Fruit fly (Drosophila melanogaster): ENCODE results near the gene Nulp1.

DNA sequence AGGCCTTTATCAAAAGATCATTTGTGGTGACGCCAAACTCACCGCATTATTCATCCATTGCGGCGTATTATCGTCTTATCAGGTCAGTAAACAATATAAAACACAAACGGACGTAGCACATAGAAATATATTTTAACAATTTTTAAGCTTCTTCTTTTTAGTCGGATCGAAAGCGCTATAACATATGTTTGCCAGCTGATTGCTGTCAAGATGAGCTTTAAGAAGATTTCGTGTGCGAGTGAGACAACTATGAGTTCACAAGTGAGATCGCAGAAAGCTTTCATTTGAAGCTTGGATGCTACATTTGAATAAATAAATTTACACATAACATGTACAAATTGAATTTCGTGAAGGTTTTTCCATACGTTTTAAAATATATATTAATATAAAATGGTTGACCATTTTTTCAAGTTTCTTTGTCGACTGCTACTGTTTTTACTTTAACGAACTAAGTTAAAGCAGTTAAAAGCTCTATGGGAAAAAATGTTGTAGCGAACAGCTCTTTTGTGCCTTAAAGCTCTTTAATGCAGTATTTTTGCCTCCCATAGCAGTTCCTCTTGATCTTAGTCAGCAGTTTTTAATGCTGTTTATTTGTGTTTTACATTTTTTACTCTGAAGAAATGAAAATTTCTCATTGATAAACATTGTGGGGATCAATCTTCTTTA, 48.7 kb downstream of the Nulp1 start, which contains the start of gene CG42445:
- no peak for TF ChIP-seq Sox14 (GFP tag; optimal IDR thresholded peaks at IDR 0.05)
- no peak for TF ChIP-seq CG7368 (GFP tag; optimal IDR thresholded peaks at IDR 0.05)
- TF ChIP-seq CG34406 (GFP tag; optimal IDR thresholded peaks at IDR 0.05): no peak
- TF ChIP-seq Sox102F (GFP tag; optimal IDR thresholded peaks at IDR 0.05): no peak
- TF ChIP-seq esn (GFP tag; optimal IDR thresholded peaks at IDR 0.05): no peak
- TF ChIP-seq CG6163 (GFP tag; IDR thresholded peaks at IDR 0.05): no peak
- no peak for TF ChIP-seq CG10631 (GFP tag; optimal IDR thresholded peaks at IDR 0.05)
- no peak for TF ChIP-seq CG6854 (GFP tag; optimal IDR thresholded peaks at IDR 0.05)
- TF ChIP-seq Eip75B (GFP tag; optimal IDR thresholded peaks at IDR 0.05): no peak
- no peak for TF ChIP-seq CG6808 (GFP tag; optimal IDR thresholded peaks at IDR 0.05)
- TF ChIP-seq dac (GFP tag; optimal IDR thresholded peaks at IDR 0.05): no peak
- no peak for TF ChIP-seq Hr4 (GFP tag; optimal IDR thresholded peaks at IDR 0.05)
